In the genomic region with DNA sequence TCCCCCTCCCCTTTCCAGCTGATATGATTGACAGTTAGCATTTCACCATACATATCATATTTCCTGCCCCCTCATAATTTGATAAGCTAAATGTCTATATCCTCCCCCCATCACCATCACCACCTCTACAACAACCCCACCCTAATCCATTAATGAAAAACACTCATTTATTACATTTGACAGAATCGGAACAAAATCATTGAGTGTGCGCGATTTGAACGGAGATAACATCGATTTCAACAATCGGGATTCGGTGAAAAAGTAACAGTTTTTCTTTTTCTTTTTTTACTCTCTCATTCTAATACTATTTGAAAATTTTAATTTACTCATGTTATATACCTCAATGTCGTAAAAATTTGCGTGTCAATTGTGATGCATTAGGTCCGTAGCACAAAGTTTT, we compare ENCODE assay signal across 3 worm cellular contexts.
TF ChIP-seq lines count a peak whose summit lies in the region.

No protein-coding gene starts in this region.

TF ChIP-seq in whole organism, L1 larva, 84 proteins besides CTCF, POLR2A, EP300 and RAD21:
- TF ChIP-seq elt-2 (tag; optimal IDR thresholded peaks at IDR 0.05; lab: Kevin White, UChicago) (no peak), lin-14 (GFP tag; optimal IDR thresholded peaks at IDR 0.05; lab: Kevin White, UChicago) (peak; percentile 34), nhr-85 (tag; lab: Kevin White, UChicago) (peak; percentile 51), unc-130 (tag; optimal IDR thresholded peaks at IDR 0.05; lab: Kevin White, UChicago) (no peak), lin-39 (tag; optimal IDR thresholded peaks at IDR 0.05; lab: Kevin White, UChicago) (no peak), nhr-12 (tag; optimal IDR thresholded peaks at IDR 0.05; lab: Kevin White, UChicago) (no peak), mdl-1 (tag; optimal IDR thresholded peaks at IDR 0.05; lab: Kevin White, UChicago) (no peak), ceh-82 (tag; optimal IDR thresholded peaks at IDR 0.05; lab: Kevin White, UChicago) (no peak), fos-1 (tag; optimal IDR thresholded peaks at IDR 0.05; lab: Kevin White, UChicago) (no peak), pqm-1 (tag; optimal IDR thresholded peaks at IDR 0.05; lab: Kevin White, UChicago) (no peak), nhr-47 (tag; optimal IDR thresholded peaks at IDR 0.05; lab: Kevin White, UChicago) (no peak), efl-1 (optimal IDR thresholded peaks at IDR 0.05; lab: Kevin White, UChicago) (no peak), efl-1 (GFP tag; optimal IDR thresholded peaks at IDR 0.05 in 1 of 2; lab: Kevin White, UChicago) (peak in 1 of 2 experiments; percentile 83), unc-98 (GFP tag; IDR thresholded peaks at IDR 0.05; lab: Robert Waterston, UW) (no peak), lin-13 (GFP tag; optimal IDR thresholded peaks at IDR 0.05; lab: Kevin White, UChicago) (no peak), blmp-1 (tag; optimal IDR thresholded peaks at IDR 0.05; lab: Kevin White, UChicago) (peak; percentile 69)

TF ChIP-seq in whole organism, L3 larva, 47 proteins besides CTCF, POLR2A, EP300 and RAD21:
- TF ChIP-seq elt-1 (tag; optimal IDR thresholded peaks at IDR 0.05; lab: Kevin White, UChicago) (peak; percentile 29), R02D3.7 (tag; optimal IDR thresholded peaks at IDR 0.05; lab: Kevin White, UChicago) (no peak), nhr-43 (tag; optimal IDR thresholded peaks at IDR 0.05; lab: Kevin White, UChicago; ENCODE audit: poor library complexity, severe bottlenecking) (no peak), pha-4 (tag; optimal IDR thresholded peaks at IDR 0.05; lab: Kevin White, UChicago) (no peak), hmg-11 (tag; optimal IDR thresholded peaks at IDR 0.05; lab: Kevin White, UChicago) (no peak), nhr-237 (tag; optimal IDR thresholded peaks at IDR 0.05; lab: Kevin White, UChicago) (no peak), nhr-23 (tag; optimal IDR thresholded peaks at IDR 0.05; lab: Kevin White, UChicago) (peak; percentile 32), skn-1 (tag; optimal IDR thresholded peaks at IDR 0.05; lab: Kevin White, UChicago) (no peak), unc-39 (tag; optimal IDR thresholded peaks at IDR 0.05; lab: Kevin White, UChicago) (no peak)

TF ChIP-seq in whole organism, mixed stage, embryonic, 35 proteins besides CTCF, POLR2A, EP300 and RAD21:
- TF ChIP-seq sptf-1 (tag; optimal IDR thresholded peaks at IDR 0.05; lab: Kevin White, UChicago) (no peak), elt-1 (tag; optimal IDR thresholded peaks at IDR 0.05; lab: Kevin White, UChicago; ENCODE audit: borderline replicate concordance, insufficient read depth) (peak; percentile 74)
